Worm (Caenorhabditis elegans) whole organism, young adult: ENCODE measurements around the gene ZK488.6.

Experiments used
- C06A6.2 ChIP-seq: fragments of 200-800 bp; sonication (Bioruptor generic); conservative IDR thresholded peaks from 2 replicates; pipeline ENCODE4 v1.3.6; 2022; ENCODE audit warnings: missing genetic modification characterization, missing compliant biosample characterization
- F49E8.2 ChIP-seq: sonication (generic microtip); optimal IDR thresholded peaks from 3 replicates; lab custom pipeline; 2017; ENCODE audit warnings: missing genetic modification characterization, mild to moderate bottlenecking, missing compliant biosample characterization, antibody characterized with exemption, moderate library complexity; ENCODE audit not compliant: insufficient read depth
- T26A5.8 ChIP-seq: sonication (generic microtip); optimal IDR thresholded peaks from 2 replicates; lab custom pipeline; 2016; ENCODE audit warnings: missing genetic modification characterization, missing compliant biosample characterization
- ccch-3 ChIP-seq: fragments of 200-800 bp; sonication (Bioruptor generic); optimal IDR thresholded peaks from 2 replicates; lab custom pipeline; 2018; ENCODE audit warnings: mild to moderate bottlenecking, missing genetic modification characterization, missing compliant biosample characterization
- ets-4 ChIP-seq: fragments of 200-800 bp; sonication (Bioruptor generic); optimal IDR thresholded peaks from 2 replicates; lab custom pipeline; 2018; ENCODE audit warnings: mild to moderate bottlenecking, missing genetic modification characterization, missing compliant biosample characterization
- snpc-4 ChIP-seq, 5 experiments: fragments of 150-350 bp in 1 of 5; sonication (generic microtip) in 4 of 5; optimal IDR thresholded peaks; 2 replicates each; lab custom pipeline; 2014 to 2018; ENCODE audit warnings: missing genetic modification characterization in 5 of 5, missing biosample characterization in 3 of 5, antibody characterized with exemption in 2 of 5, mild to moderate bottlenecking in 2 of 5, missing compliant biosample characterization in 2 of 5, missing genotype in 2 of 5, moderate library complexity in 2 of 5, missing genetic modification reagents in 1 of 5
- unc-62 ChIP-seq: fragments of 150-350 bp; optimal IDR thresholded peaks from 2 replicates; lab custom pipeline; 2014; ENCODE audit warnings: missing biosample characterization, missing genetic modification reagents, missing genetic modification characterization

DNA sequence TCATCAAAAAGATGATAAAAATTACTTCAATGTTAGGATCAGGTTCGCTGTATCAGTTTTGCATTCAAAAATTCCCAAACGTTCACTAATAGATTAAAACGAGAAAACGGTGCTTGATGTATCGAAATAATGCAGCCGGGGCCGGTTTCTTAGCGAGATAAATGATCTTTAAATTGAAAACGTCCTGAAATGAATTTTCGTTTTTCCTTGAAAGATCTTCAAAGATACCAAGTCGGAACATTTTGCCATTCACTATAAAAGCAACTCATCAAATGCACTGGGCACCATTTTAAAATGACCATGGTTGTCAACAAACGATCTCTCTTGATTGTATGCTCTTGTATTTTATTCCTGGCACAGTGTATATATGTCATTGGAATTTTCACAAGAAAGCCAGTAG lies 14.2 kb upstream of the ZK488.6 start, which contains the start of gene K06H6.5:
- TF ChIP-seq C06A6.2 (no peak), unc-62 (GFP tag; lab: Kevin White, UChicago) (no peak), snpc-4 (GFP tag; optimal IDR thresholded peaks at IDR 0.05; lab: Kevin White, UChicago) (no peak), snpc-4 (tag; optimal IDR thresholded peaks at IDR 0.05; lab: Kevin White, UChicago) (no peak), T26A5.8 (tag; lab: Kevin White, UChicago) (no peak), ccch-3 (GFP tag; lab: Kevin White, UChicago) (no peak), F49E8.2 (tag; lab: Kevin White, UChicago) (no peak), ets-4 (no peak)
